Fruit fly (Drosophila melanogaster): ENCODE measurements around the gene Ugt302E1.

DNA sequence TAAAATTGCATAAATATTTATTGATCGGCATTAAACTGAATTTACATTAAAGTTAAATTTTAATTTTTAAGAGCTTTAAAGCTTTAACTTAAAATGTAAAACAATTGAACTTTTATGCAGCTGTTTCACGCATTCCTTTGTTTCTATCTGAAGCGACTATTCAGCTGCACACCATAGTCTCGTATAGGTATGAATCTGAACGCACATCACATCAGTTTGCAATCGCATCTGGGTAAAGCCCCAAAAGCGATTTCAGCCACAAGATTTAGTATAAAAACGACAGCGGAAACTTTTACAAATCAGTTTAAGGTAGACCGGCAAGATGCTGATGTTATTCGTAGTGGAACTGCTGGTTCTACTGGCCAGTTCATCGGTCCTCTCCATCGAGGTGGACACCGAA is 6.5 kb downstream of the Ugt302E1 start, which contains the start of gene CG4757:
- no peak for TF ChIP-seq CG10366 (GFP tag; IDR thresholded peaks at IDR 0.05)
- TF ChIP-seq CG18599 (GFP tag; optimal IDR thresholded peaks at IDR 0.05): no peak
- TF ChIP-seq CG7839 (tag; optimal IDR thresholded peaks at IDR 0.05): no peak
- no peak for TF ChIP-seq CG2678 (tag; optimal IDR thresholded peaks at IDR 0.05)
- no peak for TF ChIP-seq Mes4 (GFP tag; optimal IDR thresholded peaks at IDR 0.05)
- TF ChIP-seq Doc3 (GFP tag; IDR thresholded peaks at IDR 0.05; ENCODE audit: partially characterized antibody): no peak
- no peak for TF ChIP-seq HLH54F (GFP tag; optimal IDR thresholded peaks at IDR 0.05)
- TF ChIP-seq Vsx1 (GFP tag; optimal IDR thresholded peaks at IDR 0.05): no peak
